Worm (Caenorhabditis elegans) whole organism, young adult: Measurements from ENCODE around the gene mom-1.

ENCODE experiments used
- B0035.1 ChIP-seq: sonication (generic microtip); optimal IDR thresholded peaks from 2 replicates; lab custom pipeline; 2016; ENCODE audit warnings: missing genetic modification characterization, mild to moderate bottlenecking, missing compliant biosample characterization, missing genotype, missing genetic modification reagents
- B0336.3 ChIP-seq: fragments of 200-800 bp; sonication (Bioruptor generic); IDR thresholded peaks from 2 replicates; pipeline ENCODE4 v1.3.6; 2022; ENCODE audit warnings: missing genetic modification characterization, missing compliant biosample characterization
- F22D6.2 ChIP-seq: sonication (generic microtip); optimal IDR thresholded peaks from 2 replicates; lab custom pipeline; 2016; ENCODE audit warnings: mild to moderate bottlenecking, missing genetic modification characterization, missing compliant biosample characterization
- F39B2.1 ChIP-seq: fragments of 200-800 bp; sonication (Bioruptor generic); IDR thresholded peaks from 2 replicates; pipeline ENCODE4 v1.3.6; 2022; ENCODE audit warnings: missing genetic modification reagents, missing genetic modification characterization, missing compliant biosample characterization
- F49E8.2 ChIP-seq: sonication (generic microtip); optimal IDR thresholded peaks from 3 replicates; lab custom pipeline; 2017; ENCODE audit warnings: missing genetic modification characterization, mild to moderate bottlenecking, missing compliant biosample characterization, antibody characterized with exemption, moderate library complexity; ENCODE audit not compliant: insufficient read depth
- F55B11.4 ChIP-seq: sonication (generic microtip); optimal IDR thresholded peaks from 2 replicates; lab custom pipeline; 2016; ENCODE audit warnings: missing compliant biosample characterization, missing genetic modification characterization, borderline replicate concordance; ENCODE audit not compliant: insufficient read depth
- Y67H2A.10 ChIP-seq: fragments of 200-800 bp; sonication (Bioruptor generic); conservative IDR thresholded peaks from 2 replicates; pipeline ENCODE4 v1.3.6; 2022; ENCODE audit warnings: missing genetic modification reagents, missing genetic modification characterization, missing compliant biosample characterization
- ZK185.1 ChIP-seq: sonication (generic microtip); optimal IDR thresholded peaks from 2 replicates; lab custom pipeline; 2016; ENCODE audit warnings: mild to moderate bottlenecking, missing genetic modification characterization, missing compliant biosample characterization; ENCODE audit not compliant: poor library complexity, severe bottlenecking
- ama-1 ChIP-seq, 3 experiments: fragments of 150-350 bp in 1 of 3; sonication (generic microtip) in 2 of 3; optimal IDR thresholded peaks; 2 replicates each; lab custom pipeline; 2014 to 2018; ENCODE audit warnings: missing biosample characterization in 2 of 3, missing genetic modification characterization in 2 of 3, missing genetic modification reagents in 2 of 3
- atf-7 ChIP-seq: sonication (generic microtip); optimal IDR thresholded peaks from 2 replicates; lab custom pipeline; 2017; ENCODE audit warnings: mild to moderate bottlenecking, missing genetic modification characterization, missing compliant biosample characterization
- athp-1 ChIP-seq: sonication (generic microtip); optimal IDR thresholded peaks from 2 replicates; lab custom pipeline; 2017; ENCODE audit warnings: mild to moderate bottlenecking, missing genetic modification characterization, missing compliant biosample characterization
- attf-6 ChIP-seq: fragments of 200-800 bp; sonication (Bioruptor generic); IDR thresholded peaks from 2 replicates; pipeline ENCODE4 v1.3.6; 2022; ENCODE audit warnings: missing genetic modification reagents, missing genetic modification characterization, missing compliant biosample characterization
- cebp-1 ChIP-seq, 2 experiments: fragments of 200-800 bp in 1 of 2; sonication (Bioruptor generic) in 1 of 2; sonication (generic microtip) in 1 of 2; IDR thresholded peaks in 1 of 2; optimal IDR thresholded peaks in 1 of 2; 2 replicates each; pipeline versions ENCODE4 v1.3.6 to Lab custom; 2017 to 2022; ENCODE audit warnings: missing compliant biosample characterization in 2 of 2, missing genetic modification characterization in 2 of 2, mild to moderate bottlenecking in 1 of 2, missing genetic modification reagents in 1 of 2, moderate library complexity in 1 of 2
- ceh-27 ChIP-seq: fragments of 200-800 bp; sonication (Bioruptor generic); optimal IDR thresholded peaks from 2 replicates; lab custom pipeline; 2018; ENCODE audit warnings: mild to moderate bottlenecking, missing genetic modification characterization, moderate library complexity, missing compliant biosample characterization
- ceh-58 ChIP-seq: fragments of 200-800 bp; sonication (Bioruptor generic); IDR thresholded peaks from 2 replicates; pipeline ENCODE4 v1.3.6; 2022; ENCODE audit warnings: missing genetic modification characterization, missing compliant biosample characterization
- ceh-91 ChIP-seq: fragments of 200-800 bp; sonication (Bioruptor generic); IDR thresholded peaks from 2 replicates; pipeline ENCODE4 v1.3.6; 2022; ENCODE audit warnings: missing genetic modification reagents, missing genetic modification characterization, missing compliant biosample characterization
- die-1 ChIP-seq: sonication (generic microtip); optimal IDR thresholded peaks from 2 replicates; lab custom pipeline; 2016; ENCODE audit warnings: missing genotype, mild to moderate bottlenecking, missing genetic modification characterization, missing compliant biosample characterization
- egl-44 ChIP-seq: fragments of 200-800 bp; sonication (Bioruptor generic); IDR thresholded peaks from 2 replicates; pipeline ENCODE4 v1.3.6; 2022; ENCODE audit warnings: missing genetic modification reagents, missing genetic modification characterization, missing compliant biosample characterization
- ekl-4 ChIP-seq: fragments of 200-800 bp; sonication (Bioruptor generic); IDR thresholded peaks from 2 replicates; pipeline ENCODE4 v1.3.6; 2022; ENCODE audit warnings: missing genetic modification reagents, missing genetic modification characterization, missing compliant biosample characterization
- hlh-12 ChIP-seq: sonication (generic microtip); optimal IDR thresholded peaks from 2 replicates; lab custom pipeline; 2016; ENCODE audit warnings: missing genetic modification characterization, missing compliant biosample characterization
- hlh-26 ChIP-seq: fragments of 200-800 bp; sonication (Bioruptor generic); conservative IDR thresholded peaks from 2 replicates; pipeline ENCODE4 v1.3.6; 2022; ENCODE audit warnings: missing genetic modification reagents, missing genetic modification characterization, missing compliant biosample characterization
- hsf-1 ChIP-seq: fragments of 200-800 bp; sonication (Bioruptor generic); IDR thresholded peaks from 2 replicates; pipeline ENCODE4 v1.3.6; 2022; ENCODE audit warnings: missing genetic modification reagents, missing genetic modification characterization, missing compliant biosample characterization
- let-607 ChIP-seq, 2 experiments: fragments of 200-800 bp in 1 of 2; sonication (Bioruptor generic) in 1 of 2; sonication (generic microtip) in 1 of 2; optimal IDR thresholded peaks; 2 replicates each; lab custom pipeline; 2016 to 2018; ENCODE audit warnings: mild to moderate bottlenecking in 2 of 2, missing compliant biosample characterization in 2 of 2, missing genetic modification characterization in 2 of 2, moderate library complexity in 2 of 2, missing genotype in 1 of 2
- lin-35 ChIP-seq, 3 experiments: fragments of 150-350 bp in 2 of 3; sonication (generic microtip) in 1 of 3; optimal IDR thresholded peaks; 2 replicates each; lab custom pipeline; 2014 to 2018; ENCODE audit warnings: missing biosample characterization in 3 of 3, missing genetic modification characterization in 3 of 3, missing genetic modification reagents in 3 of 3
- lir-1 ChIP-seq: fragments of 200-800 bp; sonication (Bioruptor generic); conservative IDR thresholded peaks from 2 replicates; pipeline ENCODE4 v1.3.6; 2022; ENCODE audit warnings: missing genetic modification reagents, missing genetic modification characterization, missing compliant biosample characterization
- madf-10 ChIP-seq: sonication (generic microtip); optimal IDR thresholded peaks from 2 replicates; lab custom pipeline; 2016; ENCODE audit warnings: mild to moderate bottlenecking, missing genetic modification characterization, missing compliant biosample characterization
- madf-6 ChIP-seq: fragments of 200-800 bp; sonication (Bioruptor generic); IDR thresholded peaks from 2 replicates; pipeline ENCODE4 v1.3.6; 2022; ENCODE audit warnings: missing genetic modification reagents, missing genetic modification characterization, missing compliant biosample characterization
- mel-28 ChIP-seq: sonication (generic microtip); optimal IDR thresholded peaks from 2 replicates; lab custom pipeline; 2016; ENCODE audit warnings: borderline replicate concordance, mild to moderate bottlenecking, missing genetic modification characterization, missing compliant biosample characterization
- nfya-2 ChIP-seq: fragments of 200-800 bp; sonication (Bioruptor generic); IDR thresholded peaks from 2 replicates; pipeline ENCODE4 v1.3.6; 2022; ENCODE audit warnings: missing genetic modification reagents, missing genetic modification characterization, missing compliant biosample characterization
- nhr-179 ChIP-seq: sonication (generic microtip); optimal IDR thresholded peaks from 2 replicates; lab custom pipeline; 2016; ENCODE audit warnings: mild to moderate bottlenecking, missing genetic modification characterization, missing compliant biosample characterization
- nhr-80 ChIP-seq: sonication (generic microtip); optimal IDR thresholded peaks from 2 replicates; lab custom pipeline; 2016; ENCODE audit warnings: missing genetic modification characterization, missing compliant biosample characterization
- pbrm-1 ChIP-seq: fragments of 200-800 bp; sonication (Bioruptor generic); IDR thresholded peaks from 2 replicates; pipeline ENCODE4 v1.3.6; 2022; ENCODE audit warnings: missing genetic modification reagents, missing genetic modification characterization, missing compliant biosample characterization
- sea-2 ChIP-seq: fragments of 200-800 bp; sonication (Bioruptor generic); IDR thresholded peaks from 2 replicates; pipeline ENCODE4 v1.3.6; 2022; ENCODE audit warnings: missing genetic modification characterization, missing compliant biosample characterization
- snpc-1.3 ChIP-seq: sonication (generic microtip); optimal IDR thresholded peaks from 2 replicates; lab custom pipeline; 2017; ENCODE audit warnings: missing genetic modification characterization, mild to moderate bottlenecking, missing compliant biosample characterization, antibody characterized with exemption, moderate library complexity, missing genotype, missing genetic modification reagents; ENCODE audit not compliant: insufficient read depth
- somi-1 ChIP-seq: fragments of 200-800 bp; sonication (Bioruptor generic); optimal IDR thresholded peaks from 2 replicates; lab custom pipeline; 2018; ENCODE audit warnings: mild to moderate bottlenecking, missing genetic modification characterization, missing compliant biosample characterization
- sptf-2 ChIP-seq: fragments of 200-800 bp; sonication (Bioruptor generic); optimal IDR thresholded peaks from 2 replicates; lab custom pipeline; 2018; ENCODE audit warnings: mild to moderate bottlenecking, missing genetic modification characterization, missing compliant biosample characterization
- tbp1 ChIP-seq: fragments of 200-800 bp; sonication (Bioruptor generic); optimal IDR thresholded peaks from 2 replicates; lab custom pipeline; 2018; ENCODE audit warnings: mild to moderate bottlenecking, missing genetic modification characterization, missing compliant biosample characterization
- tbx-9 ChIP-seq: sonication (generic microtip); optimal IDR thresholded peaks from 2 replicates; lab custom pipeline; 2016; ENCODE audit warnings: borderline replicate concordance, missing genetic modification characterization, inconsistent platforms, missing compliant biosample characterization
- ztf-18 ChIP-seq: sonication (generic microtip); optimal IDR thresholded peaks from 2 replicates; lab custom pipeline; 2016; ENCODE audit warnings: missing genotype, mild to moderate bottlenecking, missing genetic modification characterization, missing compliant biosample characterization
- ztf-22 ChIP-seq: fragments of 200-800 bp; sonication (Bioruptor generic); optimal IDR thresholded peaks from 2 replicates; lab custom pipeline; 2018; ENCODE audit warnings: mild to moderate bottlenecking, missing genetic modification characterization, moderate library complexity, missing compliant biosample characterization
- ztf-25 ChIP-seq: fragments of 200-800 bp; sonication (Bioruptor generic); IDR thresholded peaks from 2 replicates; pipeline ENCODE4 v1.3.6; 2022; ENCODE audit warnings: missing genetic modification reagents, missing genetic modification characterization, missing compliant biosample characterization
- ztf-28 ChIP-seq: fragments of 200-800 bp; sonication (Bioruptor generic); IDR thresholded peaks from 2 replicates; pipeline ENCODE4 v1.3.6; 2022; ENCODE audit warnings: missing genetic modification reagents, missing genetic modification characterization, missing compliant biosample characterization

mom-1 gene

ce11 chrX:6292143-6292542 is 769 bp upstream of the mom-1 start (continued):
- TF ChIP-seq let-607 (tag; optimal IDR thresholded peaks at IDR 0.05; lab: Kevin White, UChicago) (peak; percentile 57 to 68), ama-1 (optimal IDR thresholded peaks at IDR 0.05; lab: Kevin White, UChicago) (no peak), ama-1 (GFP tag; optimal IDR thresholded peaks at IDR 0.05; lab: Kevin White, UChicago) (peak; percentile 83 to 87), athp-1 (tag; lab: Kevin White, UChicago) (peak; percentile 61), hlh-12 (tag; lab: Kevin White, UChicago) (peak; percentile 89), lin-35 (GFP tag; optimal IDR thresholded peaks at IDR 0.05; lab: Kevin White, UChicago) (peak in 1 of 3 experiments; percentile 60), sea-2 (GFP tag; lab: Robert Waterston, UW) (no peak), snpc-1.3 (peak; percentile 82), F22D6.2 (tag; lab: Kevin White, UChicago) (peak; percentile 45), ztf-22 (GFP tag; lab: Kevin White, UChicago) (peak; percentile 64), F49E8.2 (tag; lab: Kevin White, UChicago) (peak; percentile 26), F55B11.4 (tag; lab: Kevin White, UChicago) (no peak), hsf-1 (GFP tag; lab: Robert Waterston, UW) (peak; percentile 65; the same call in 1 of the 2 replicates), nhr-179 (peak; percentile 65), ceh-58 (peak; percentile 96; the same call in 1 of the 2 replicates), ztf-28 (GFP tag; lab: Robert Waterston, UW) (peak; percentile 74; the same call in 1 of the 2 replicates), mel-28 (tag; lab: Kevin White, UChicago) (peak; percentile 42), atf-7 (tag; lab: Kevin White, UChicago) (peak; percentile 84), cebp-1 (GFP tag; IDR thresholded peaks at IDR 0.05; lab: Robert Waterston, UW) (peak; percentile 54; the same call in 1 of the 2 replicates), cebp-1 (tag; optimal IDR thresholded peaks at IDR 0.05; lab: Kevin White, UChicago) (peak; percentile 79), attf-6 (GFP tag; lab: Robert Waterston, UW) (peak; percentile 53; the same call in 1 of the 2 replicates), ekl-4 (GFP tag; lab: Robert Waterston, UW) (peak; percentile 77), ceh-91 (GFP tag; lab: Robert Waterston, UW) (no peak), nhr-80 (tag; lab: Kevin White, UChicago) (peak; percentile 14), hlh-26 (0 out of 2 replicates have a peak, but pooled peaks have one; percentile 63), nfya-2 (GFP tag; lab: Robert Waterston, UW) (no peak), ceh-27 (peak; percentile 81), egl-44 (peak; percentile 93), madf-6 (GFP tag; lab: Robert Waterston, UW) (peak; percentile 71), ztf-18 (tag; lab: Kevin White, UChicago) (peak; percentile 72), tbx-9 (tag; lab: Kevin White, UChicago) (no peak), ztf-25 (GFP tag; lab: Robert Waterston, UW) (peak; percentile 90), pbrm-1 (peak; percentile 89), somi-1 (peak; percentile 77), B0336.3 (GFP tag; lab: Robert Waterston, UW) (peak; percentile 75), F39B2.1 (peak; percentile 48; the same call in 1 of the 2 replicates), lir-1 (GFP tag; lab: Robert Waterston, UW) (peak; percentile 55; the same call in 1 of the 2 replicates), madf-10 (tag; lab: Kevin White, UChicago) (peak; percentile 70), Y67H2A.10 (no peak), ZK185.1 (tag; lab: Kevin White, UChicago) (peak; percentile 79), tbp1 (GFP tag; lab: Kevin White, UChicago) (peak; percentile 92), sptf-2 (peak; percentile 95), B0035.1 (tag; lab: Kevin White, UChicago) (peak; percentile 81), die-1 (tag; lab: Kevin White, UChicago) (peak; percentile 96)
